Fruit fly (Drosophila melanogaster): ENCODE measurements around the gene Snoo.
A peak's percentile ranks its signal among the peaks of the same experiment; 100 is the strongest.

Snoo gene

DNA sequence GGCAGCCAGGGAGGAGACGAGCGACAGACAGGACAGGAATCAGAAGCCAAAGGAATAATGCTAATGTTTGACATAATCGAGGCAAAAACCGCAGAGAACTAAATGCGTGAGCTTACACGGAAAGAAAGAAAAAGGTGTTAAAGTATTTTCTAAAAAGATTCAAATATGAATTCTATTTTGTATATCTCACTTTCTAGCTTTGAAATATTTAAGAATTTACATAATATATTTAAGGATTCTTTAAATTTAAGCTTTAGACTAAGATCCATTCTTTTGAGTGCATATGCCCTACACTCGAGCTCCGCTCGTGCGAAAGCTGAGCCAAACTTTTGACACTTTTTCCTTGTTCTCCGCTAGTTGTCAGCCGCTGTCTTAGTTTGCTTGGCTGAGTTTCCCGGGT is 52.8 kb downstream of the Snoo start:
- TF ChIP-seq aop (GFP tag; IDR thresholded peaks at IDR 0.05) (no peak), kah (GFP tag; optimal IDR thresholded peaks at IDR 0.05) (no peak), Ada2b (GFP tag; IDR thresholded peaks at IDR 0.05) (0 out of 2 replicates have a peak, but pooled peaks have one; percentile 10), bigmax (GFP tag; optimal IDR thresholded peaks at IDR 0.05) (no peak), Hr78 (GFP tag; optimal IDR thresholded peaks at IDR 0.05) (no peak), luna (GFP tag; optimal IDR thresholded peaks at IDR 0.05) (no peak), tap (tag; optimal IDR thresholded peaks at IDR 0.05) (no peak), CG9215 (GFP tag; IDR thresholded peaks at IDR 0.05) (no peak), nerfin-2 (GFP tag; IDR thresholded peaks at IDR 0.05; ENCODE audit: partially characterized antibody) (no peak), CG4424 (GFP tag; optimal IDR thresholded peaks at IDR 0.05) (no peak), sima (GFP tag; optimal IDR thresholded peaks at IDR 0.05) (no peak), CG9932 (GFP tag; IDR thresholded peaks at IDR 0.05) (no peak), BEAF-32 (GFP tag; optimal IDR thresholded peaks at IDR 0.05) (no peak), Atf6 (GFP tag; IDR thresholded peaks at IDR 0.05) (0 out of 2 replicates have a peak, but pooled peaks have one; percentile 29), CG9437 (GFP tag; optimal IDR thresholded peaks at IDR 0.05) (no peak), CG14965 (GFP tag; optimal IDR thresholded peaks at IDR 0.05; ENCODE audit: borderline replicate concordance) (no peak), eyg (GFP tag; optimal IDR thresholded peaks at IDR 0.05) (no peak), Atf-2 (GFP tag; optimal IDR thresholded peaks at IDR 0.05) (no peak), HLH54F (GFP tag; optimal IDR thresholded peaks at IDR 0.05) (no peak), pan (optimal IDR thresholded peaks at IDR 0.05) (no peak), pan (GFP tag; optimal IDR thresholded peaks at IDR 0.05 in 1 of 2, IDR thresholded peaks at IDR 0.05 in 1 of 2) (peak in 1 of 2 experiments; percentile 35), CG18262 (tag; optimal IDR thresholded peaks at IDR 0.05) (no peak), CG30403 (GFP tag; optimal IDR thresholded peaks at IDR 0.05) (peak; percentile 6), gcm (GFP tag; optimal IDR thresholded peaks at IDR 0.05) (no peak), Lim3 (GFP tag; IDR thresholded peaks at IDR 0.05) (no peak), BtbVII (GFP tag; optimal IDR thresholded peaks at IDR 0.05) (no peak), ATbp (GFP tag; optimal IDR thresholded peaks at IDR 0.05) (no peak), Ptx1 (GFP tag; IDR thresholded peaks at IDR 0.05) (peak; percentile 40; the same call in 1 of the 2 replicates), btn (GFP tag; optimal IDR thresholded peaks at IDR 0.05) (no peak), fru (optimal IDR thresholded peaks at IDR 0.05) (no peak), da (GFP tag; optimal IDR thresholded peaks at IDR 0.05) (no peak), Oli (tag; optimal IDR thresholded peaks at IDR 0.05) (peak; percentile 1), pb (GFP tag; optimal IDR thresholded peaks at IDR 0.05) (no peak), Dref (GFP tag; IDR thresholded peaks at IDR 0.05) (no peak), vfl (GFP tag; optimal IDR thresholded peaks at IDR 0.05) (no peak), CG42726 (GFP tag; IDR thresholded peaks at IDR 0.05; ENCODE audit: partially characterized antibody) (no peak), TFAM (GFP tag; optimal IDR thresholded peaks at IDR 0.05) (no peak), Jarid2 (GFP tag; optimal IDR thresholded peaks at IDR 0.05) (no peak), CG11723 (GFP tag; optimal IDR thresholded peaks at IDR 0.05) (no peak), nmo (GFP tag; optimal IDR thresholded peaks at IDR 0.05) (no peak), Adf1 (GFP tag; IDR thresholded peaks at IDR 0.05) (no peak), B-H2 (GFP tag; optimal IDR thresholded peaks at IDR 0.05) (no peak), pho (GFP tag; optimal IDR thresholded peaks at IDR 0.05) (no peak), MTF-1 (GFP tag; optimal IDR thresholded peaks at IDR 0.05; ENCODE audit: borderline replicate concordance) (no peak), ftz-f1 (GFP tag; optimal IDR thresholded peaks at IDR 0.05) (no peak), ara (GFP tag; IDR thresholded peaks at IDR 0.05) (no peak), z (GFP tag; IDR thresholded peaks at IDR 0.05) (no peak), Neu2 (GFP tag; optimal IDR thresholded peaks at IDR 0.05; ENCODE audit: borderline replicate concordance) (no peak), PHDP (tag; optimal IDR thresholded peaks at IDR 0.05) (peak; percentile 26), amos (GFP tag; IDR thresholded peaks at IDR 0.05; ENCODE audit: partially characterized antibody) (no peak), hbn (GFP tag; IDR thresholded peaks at IDR 0.05; ENCODE audit: partially characterized antibody) (no peak), CG4328 (GFP tag; optimal IDR thresholded peaks at IDR 0.05) (no peak)

Data from whole organism, embryonic.